Worm (Caenorhabditis elegans) whole organism, L4 larva: Measurements from ENCODE around the gene taf-12.
A peak's percentile ranks its signal among the peaks of the same experiment; 100 is the strongest.

Source experiments
- D1046.2 ChIP-seq: fragments of 200-800 bp; sonication (Bioruptor generic); IDR thresholded peaks from 2 replicates; pipeline ENCODE4 v1.3.6; 2022; ENCODE audit warnings: missing genetic modification characterization, missing compliant biosample characterization
- F26F4.8 ChIP-seq: fragments of 200-800 bp; sonication (Bioruptor generic); conservative IDR thresholded peaks from 2 replicates; pipeline ENCODE4 v1.3.6; 2022; ENCODE audit warnings: missing genetic modification characterization, missing compliant biosample characterization
- F44E2.7 ChIP-seq: fragments of 200-800 bp; sonication (Bioruptor generic); IDR thresholded peaks from 2 replicates; pipeline ENCODE4 v2.1.2; 2022; ENCODE audit warnings: missing genetic modification characterization, missing compliant biosample characterization
- T26A8.4 ChIP-seq: fragments of 200-800 bp; sonication (Bioruptor generic); IDR thresholded peaks from 2 replicates; pipeline ENCODE4 v1.3.6; 2022; ENCODE audit warnings: missing genetic modification characterization, missing compliant biosample characterization
- Y105C5A.15 ChIP-seq: fragments of 200-800 bp; sonication (Bioruptor generic); IDR thresholded peaks from 2 replicates; pipeline ENCODE4 v1.3.6; 2022; ENCODE audit warnings: missing genetic modification characterization, missing compliant biosample characterization
- Y48G9A.11 ChIP-seq: fragments of 200-800 bp; sonication (Bioruptor generic); IDR thresholded peaks from 2 replicates; pipeline ENCODE4 v1.3.6; 2022; ENCODE audit warnings: missing genetic modification reagents, missing genetic modification characterization, missing compliant biosample characterization
- aly-2 ChIP-seq: sonication (generic microtip); optimal IDR thresholded peaks from 2 replicates; lab custom pipeline; 2018; ENCODE audit warnings: missing biosample characterization, missing genetic modification characterization
- arid-1 ChIP-seq: fragments of 200-800 bp; sonication (Bioruptor generic); conservative IDR thresholded peaks from 2 replicates; pipeline ENCODE4 v1.3.6; 2022; ENCODE audit warnings: missing genetic modification reagents, missing genetic modification characterization, missing compliant biosample characterization
- attf-4 ChIP-seq: sonication (generic microtip); optimal IDR thresholded peaks from 3 replicates; lab custom pipeline; 2017; ENCODE audit warnings: missing biosample characterization, missing genetic modification characterization
- ceh-20 ChIP-seq: fragments of 200-800 bp; sonication (Bioruptor generic); IDR thresholded peaks from 2 replicates; pipeline ENCODE4 v1.3.6; 2022; ENCODE audit warnings: missing genetic modification reagents, missing genetic modification characterization, missing compliant biosample characterization
- ceh-44 ChIP-seq: fragments of 200-800 bp; sonication (Bioruptor generic); IDR thresholded peaks from 2 replicates; pipeline ENCODE4 v1.3.6; 2022; ENCODE audit warnings: missing genetic modification reagents, missing genetic modification characterization, missing compliant biosample characterization
- ceh-62 ChIP-seq: sonication (generic microtip); optimal IDR thresholded peaks from 2 replicates; lab custom pipeline; 2017; ENCODE audit warnings: missing biosample characterization, missing genetic modification characterization
- ces-1 ChIP-seq: fragments of 150-350 bp; sonication (generic microtip); optimal IDR thresholded peaks from 4 replicates; lab custom pipeline; 2014; ENCODE audit warnings: missing biosample characterization, missing genetic modification reagents, missing genetic modification characterization
- daf-12 ChIP-seq: fragments of 150-350 bp; optimal IDR thresholded peaks from 2 replicates; lab custom pipeline; 2014; ENCODE audit warnings: missing biosample characterization, missing genetic modification reagents, missing genetic modification characterization
- dmd-8 ChIP-seq: fragments of 200-800 bp; sonication (Bioruptor generic); IDR thresholded peaks from 2 replicates; pipeline ENCODE4 v1.3.6; 2022; ENCODE audit warnings: missing genetic modification characterization, missing compliant biosample characterization
- dmd-9 ChIP-seq: fragments of 200-800 bp; sonication (Bioruptor generic); IDR thresholded peaks from 2 replicates; pipeline ENCODE4 v1.3.6; 2022; ENCODE audit warnings: missing genetic modification reagents, missing genetic modification characterization, missing compliant biosample characterization
- dpl-1 ChIP-seq: fragments of 150-350 bp; optimal IDR thresholded peaks from 2 replicates; lab custom pipeline; 2014; ENCODE audit warnings: missing biosample characterization, missing genetic modification reagents, missing genetic modification characterization
- duxl-1 ChIP-seq: sonication (generic microtip); optimal IDR thresholded peaks from 2 replicates; lab custom pipeline; 2016; ENCODE audit warnings: mild to moderate bottlenecking, missing genetic modification characterization, moderate library complexity, missing compliant biosample characterization; ENCODE audit not compliant: poor library complexity
- egl-27 ChIP-seq: sonication (generic microtip); optimal IDR thresholded peaks from 3 replicates; lab custom pipeline; 2017; ENCODE audit warnings: missing biosample characterization, missing genetic modification reagents, missing genetic modification characterization
- egl-43 ChIP-seq: fragments of 200-800 bp; sonication (Bioruptor generic); IDR thresholded peaks from 2 replicates; pipeline ENCODE4 v1.3.6; 2022; ENCODE audit warnings: missing genetic modification reagents, missing genetic modification characterization, missing compliant biosample characterization
- fkh-10 ChIP-seq: fragments of 150-350 bp; optimal IDR thresholded peaks from 2 replicates; lab custom pipeline; 2014; ENCODE audit warnings: missing biosample characterization, missing genetic modification reagents, missing genetic modification characterization
- gei-8 ChIP-seq: fragments of 200-800 bp; sonication (Bioruptor generic); optimal IDR thresholded peaks from 2 replicates; lab custom pipeline; 2018; ENCODE audit warnings: mild to moderate bottlenecking, missing genetic modification characterization, missing compliant biosample characterization
- hif-1 ChIP-seq, 2 experiments: sonication (generic microtip); optimal IDR thresholded peaks; 2 replicates each; lab custom pipeline; 2016 to 2017; ENCODE audit warnings: missing compliant biosample characterization in 2 of 2, missing genetic modification characterization in 2 of 2, missing genetic modification reagents in 2 of 2, missing genotype in 2 of 2, mild to moderate bottlenecking in 1 of 2
- hmg-1.1 ChIP-seq: fragments of 200-800 bp; sonication (Bioruptor generic); IDR thresholded peaks from 2 replicates; pipeline ENCODE4 v1.3.6; 2022; ENCODE audit warnings: missing genetic modification reagents, missing genetic modification characterization, missing compliant biosample characterization
- lin-13 ChIP-seq: fragments of 150-350 bp; optimal IDR thresholded peaks from 2 replicates; lab custom pipeline; 2014; ENCODE audit warnings: missing biosample characterization, missing genetic modification reagents, missing genetic modification characterization
- lin-15B ChIP-seq: fragments of 150-350 bp; sonication (generic microtip); optimal IDR thresholded peaks from 3 replicates; lab custom pipeline; 2014; ENCODE audit warnings: missing biosample characterization, missing genetic modification characterization
- lin-38 ChIP-seq: fragments of 200-800 bp; sonication (Bioruptor generic); IDR thresholded peaks from 2 replicates; pipeline ENCODE4 v1.3.6; 2022; ENCODE audit warnings: missing genetic modification reagents, missing genetic modification characterization, missing compliant biosample characterization
- lir-3 ChIP-seq: sonication (generic microtip); optimal IDR thresholded peaks from 2 replicates; lab custom pipeline; 2016; ENCODE audit warnings: mild to moderate bottlenecking, missing genetic modification characterization, missing compliant biosample characterization
- madf-9 ChIP-seq: fragments of 200-800 bp; sonication (Bioruptor generic); conservative IDR thresholded peaks from 2 replicates; pipeline ENCODE4 v1.3.6; 2022; ENCODE audit warnings: missing genetic modification reagents, missing genetic modification characterization, missing compliant biosample characterization
- mdl-1 ChIP-seq, 2 experiments: fragments of 150-350 bp in 1 of 2; sonication (generic microtip) in 1 of 2; optimal IDR thresholded peaks; 2 replicates each; lab custom pipeline; 2014 to 2017; ENCODE audit warnings: missing biosample characterization in 2 of 2, missing genetic modification characterization in 2 of 2
- mep-1 ChIP-seq: fragments of 150-350 bp; sonication (generic microtip); optimal IDR thresholded peaks from 3 replicates; lab custom pipeline; 2014; ENCODE audit warnings: missing biosample characterization, missing genetic modification characterization
- mxl-2 ChIP-seq: fragments of 200-800 bp; sonication (Bioruptor generic); conservative IDR thresholded peaks from 2 replicates; pipeline ENCODE4 v1.3.6; 2022; ENCODE audit warnings: missing genetic modification reagents, missing genetic modification characterization, missing compliant biosample characterization
- nhr-10 ChIP-seq: fragments of 150-350 bp; optimal IDR thresholded peaks from 2 replicates; lab custom pipeline; 2014; ENCODE audit warnings: missing biosample characterization, missing genetic modification characterization
- nhr-102 ChIP-seq: sonication (generic microtip); optimal IDR thresholded peaks from 2 replicates; lab custom pipeline; 2016; ENCODE audit warnings: mild to moderate bottlenecking, missing genetic modification characterization, moderate library complexity, missing compliant biosample characterization
- nhr-11 ChIP-seq: fragments of 150-350 bp; optimal IDR thresholded peaks from 2 replicates; lab custom pipeline; 2014; ENCODE audit warnings: missing biosample characterization, missing genetic modification characterization
- nhr-237 ChIP-seq: sonication (generic microtip); optimal IDR thresholded peaks from 2 replicates; lab custom pipeline; 2017; ENCODE audit warnings: missing biosample characterization, missing genetic modification characterization
- nhr-48 ChIP-seq: sonication (generic microtip); optimal IDR thresholded peaks from 2 replicates; lab custom pipeline; 2016; ENCODE audit warnings: mild to moderate bottlenecking, missing genetic modification characterization, missing compliant biosample characterization
- nhr-6 ChIP-seq: fragments of 150-350 bp; optimal IDR thresholded peaks from 2 replicates; lab custom pipeline; 2014; ENCODE audit warnings: missing biosample characterization, missing genetic modification characterization
- nhr-77 ChIP-seq: fragments of 150-350 bp; optimal IDR thresholded peaks from 2 replicates; lab custom pipeline; 2014; ENCODE audit warnings: missing biosample characterization, missing genetic modification characterization
- php-3 ChIP-seq: fragments of 200-800 bp; sonication (Bioruptor generic); IDR thresholded peaks from 2 replicates; pipeline ENCODE4 v1.3.6; 2022; ENCODE audit warnings: missing genetic modification reagents, missing genetic modification characterization, missing compliant biosample characterization
- pqm-1 ChIP-seq: sonication (generic microtip); optimal IDR thresholded peaks from 2 replicates; lab custom pipeline; 2017; ENCODE audit warnings: missing biosample characterization, missing genetic modification characterization
- sdz-12 ChIP-seq: fragments of 200-800 bp; sonication (Bioruptor generic); optimal IDR thresholded peaks from 2 replicates; lab custom pipeline; 2018; ENCODE audit warnings: mild to moderate bottlenecking, missing genetic modification characterization, missing compliant biosample characterization
- set-16 ChIP-seq: fragments of 200-800 bp; sonication (Bioruptor generic); IDR thresholded peaks from 2 replicates; pipeline ENCODE4 v1.3.6; 2022; ENCODE audit warnings: missing genetic modification reagents, missing genetic modification characterization, missing compliant biosample characterization
- skn-1 ChIP-seq: fragments of 150-350 bp; optimal IDR thresholded peaks from 2 replicates; lab custom pipeline; 2014; ENCODE audit warnings: missing biosample characterization, missing genetic modification characterization
- snpc-4 ChIP-seq: fragments of 150-350 bp; optimal IDR thresholded peaks from 2 replicates; lab custom pipeline; 2014; ENCODE audit warnings: missing biosample characterization, missing genetic modification characterization
- spr-1 ChIP-seq: sonication (generic microtip); optimal IDR thresholded peaks from 2 replicates; lab custom pipeline; 2016; ENCODE audit warnings: mild to moderate bottlenecking, missing genetic modification characterization, missing compliant biosample characterization
- spr-3 ChIP-seq: fragments of 200-800 bp; sonication (Bioruptor generic); optimal IDR thresholded peaks from 2 replicates; lab custom pipeline; 2018; ENCODE audit warnings: mild to moderate bottlenecking, missing genetic modification characterization, missing compliant biosample characterization
- tra-1 ChIP-seq: fragments of 200-800 bp; sonication (Bioruptor generic); IDR thresholded peaks from 2 replicates; pipeline ENCODE4 v1.3.6; 2022; ENCODE audit warnings: missing genetic modification reagents, missing genetic modification characterization, missing compliant biosample characterization
- unc-130 ChIP-seq: sonication (generic microtip); optimal IDR thresholded peaks from 2 replicates; lab custom pipeline; 2016; ENCODE audit warnings: missing genetic modification reagents, missing genetic modification characterization, missing compliant biosample characterization
- vab-7 ChIP-seq: fragments of 200-800 bp; sonication (Bioruptor generic); IDR thresholded peaks from 2 replicates; pipeline ENCODE4 v1.3.6; 2022; ENCODE audit warnings: missing genetic modification reagents, missing genetic modification characterization, missing compliant biosample characterization
- zag-1 ChIP-seq: fragments of 150-350 bp; optimal IDR thresholded peaks from 2 replicates; lab custom pipeline; 2014; ENCODE audit warnings: missing biosample characterization, missing genetic modification characterization
- zip-11 ChIP-seq: fragments of 200-800 bp; sonication (Bioruptor generic); IDR thresholded peaks from 2 replicates; pipeline ENCODE4 v1.3.6; 2022; ENCODE audit warnings: missing genetic modification characterization, missing compliant biosample characterization

The taf-12 gene

ce11 chrIII:11870009-11870408 lies 928 bp upstream of the taf-12 start (continued):
- TF ChIP-seq ceh-20 (GFP tag; lab: Robert Waterston, UW) = no peak
- TF ChIP-seq tra-1 = peak; percentile 55; the same call in 1 of the 2 replicates
- peak; percentile 27 for TF ChIP-seq pqm-1 (tag; lab: Kevin White, UChicago)
- peak; percentile 91 for TF ChIP-seq nhr-6 (tag; lab: Kevin White, UChicago)
- TF ChIP-seq zip-11 (GFP tag; lab: Robert Waterston, UW) = no peak
- peak; percentile 50 for TF ChIP-seq spr-1 (tag; lab: Kevin White, UChicago)
- no peak for TF ChIP-seq aly-2 (tag; lab: Kevin White, UChicago)
- peak; percentile 63 for TF ChIP-seq duxl-1 (tag; lab: Kevin White, UChicago)
- TF ChIP-seq mdl-1 (tag; optimal IDR thresholded peaks at IDR 0.05; lab: Kevin White, UChicago) = peak in 1 of 2 experiments; percentile 74
- no peak for TF ChIP-seq dmd-8 (GFP tag; lab: Robert Waterston, UW)
- TF ChIP-seq nhr-237 (tag; lab: Kevin White, UChicago) = peak; percentile 3
- no peak for TF ChIP-seq D1046.2 (GFP tag; lab: Robert Waterston, UW)
- TF ChIP-seq attf-4 = no peak
- peak; percentile 65 for TF ChIP-seq madf-9 (GFP tag; lab: Robert Waterston, UW)
- TF ChIP-seq nhr-77 (tag; lab: Kevin White, UChicago) = peak; percentile 74
- peak; percentile 79; the same call in 1 of the 2 replicates for TF ChIP-seq ceh-44 (GFP tag; lab: Robert Waterston, UW)
- TF ChIP-seq php-3 = 0 out of 2 replicates have a peak, but pooled peaks have one; percentile 38
- TF ChIP-seq egl-27 (tag; lab: Kevin White, UChicago) = no peak
- TF ChIP-seq daf-12 (tag; lab: Kevin White, UChicago) = no peak
- TF ChIP-seq hmg-1.1 (GFP tag; lab: Robert Waterston, UW) = peak; percentile 86
- peak; percentile 21; the same call in 1 of the 2 replicates for TF ChIP-seq set-16
- no peak for TF ChIP-seq nhr-10
- TF ChIP-seq Y48G9A.11 (GFP tag; lab: Robert Waterston, UW) = no peak
- peak; percentile 43 for TF ChIP-seq spr-3
- TF ChIP-seq egl-43 (GFP tag; lab: Robert Waterston, UW) = 0 out of 2 replicates have a peak, but pooled peaks have one; percentile 23
- TF ChIP-seq snpc-4 = peak; percentile 61
- TF ChIP-seq skn-1 (tag; lab: Kevin White, UChicago) = no peak
- TF ChIP-seq sdz-12 (GFP tag; lab: Kevin White, UChicago) = no peak
- no peak for TF ChIP-seq ces-1 (GFP tag; lab: Kevin White, UChicago)
- TF ChIP-seq zag-1 = no peak
- peak; percentile 74 for TF ChIP-seq lin-38 (GFP tag; lab: Robert Waterston, UW)
- peak in 1 of 2 experiments; percentile 90 for TF ChIP-seq hif-1 (tag; optimal IDR thresholded peaks at IDR 0.05; lab: Kevin White, UChicago)
- peak; percentile 56; the same call in 1 of the 2 replicates for TF ChIP-seq T26A8.4 (GFP tag; lab: Robert Waterston, UW)
- TF ChIP-seq F26F4.8 (GFP tag; lab: Robert Waterston, UW) = no peak
- TF ChIP-seq gei-8 (GFP tag; lab: Kevin White, UChicago) = peak; percentile 14
- TF ChIP-seq nhr-102 = peak; percentile 34
- TF ChIP-seq Y105C5A.15 (GFP tag; lab: Robert Waterston, UW) = no peak
- TF ChIP-seq ceh-62 (tag; lab: Kevin White, UChicago) = no peak
- TF ChIP-seq arid-1 (GFP tag; lab: Robert Waterston, UW) = peak; percentile 60; the same call in 1 of the 2 replicates
- no peak for TF ChIP-seq lin-15B
- no peak for TF ChIP-seq unc-130 (GFP tag; lab: Kevin White, UChicago)
- 0 out of 2 replicates have a peak, but pooled peaks have one; percentile 38 for TF ChIP-seq dmd-9
- peak; percentile 92 for TF ChIP-seq mep-1
- TF ChIP-seq vab-7 (GFP tag; lab: Robert Waterston, UW) = 0 out of 2 replicates have a peak, but pooled peaks have one; percentile 32
- TF ChIP-seq lin-13 (GFP tag; lab: Kevin White, UChicago) = peak; percentile 84
- no peak for TF ChIP-seq F44E2.7 (GFP tag; lab: Robert Waterston, UW)
- peak; percentile 87 for TF ChIP-seq nhr-11 (tag; lab: Kevin White, UChicago)
- TF ChIP-seq lir-3 = no peak
- TF ChIP-seq fkh-10 (GFP tag; lab: Kevin White, UChicago) = peak; percentile 58
- TF ChIP-seq dpl-1 (GFP tag; lab: Kevin White, UChicago) = peak; percentile 75
- TF ChIP-seq mxl-2 (GFP tag; lab: Robert Waterston, UW) = no peak
- TF ChIP-seq nhr-48 (tag; lab: Kevin White, UChicago) = peak; percentile 25
